Fruit fly (Drosophila melanogaster) whole organism, embryonic: ENCODE measurements around the gene ATPsynG.
A peak's percentile ranks its signal among the peaks of the same experiment; 100 is the strongest.

Source experiments
- Awh ChIP-seq: fragments of 200-800 bp; sonication (Bioruptor generic); IDR thresholded peaks from 2 replicates; pipeline ENCODE4, ENCODE4 v1.3.6; 2022; ENCODE audit warnings: missing biosample characterization, missing genetic modification characterization
- C15 ChIP-seq: fragments of 200-800 bp; sonication (Bioruptor generic); IDR thresholded peaks from 3 replicates; pipeline ENCODE4 v1.3.6; 2022; ENCODE audit warnings: missing biosample characterization, missing genetic modification characterization
- CG12744 ChIP-seq: fragments of 200-800 bp; sonication (Bioruptor generic); optimal IDR thresholded peaks from 2 replicates; lab custom pipeline; 2016; ENCODE audit warnings: missing biosample characterization, missing genetic modification characterization
- CG15514 ChIP-seq: fragments of 200-800 bp; sonication (Bioruptor generic); optimal IDR thresholded peaks from 3 replicates; lab custom pipeline; 2017; ENCODE audit warnings: missing biosample characterization, missing genetic modification characterization, mild to moderate bottlenecking, moderate library complexity, missing genetic modification reagents
- CG15601 ChIP-seq: fragments of 200-800 bp; sonication (Bioruptor generic); optimal IDR thresholded peaks from 3 replicates; lab custom pipeline; 2019; ENCODE audit warnings: missing biosample characterization, mild to moderate bottlenecking, missing genetic modification characterization, moderate library complexity
- CG2116 ChIP-seq: fragments of 200-800 bp; sonication (Bioruptor generic); optimal IDR thresholded peaks from 3 replicates; lab custom pipeline; 2018; ENCODE audit warnings: missing biosample characterization, mild to moderate bottlenecking, missing genetic modification characterization
- CG32767 ChIP-seq: fragments of 200-800 bp; sonication (Bioruptor generic); IDR thresholded peaks from 2 replicates; pipeline ENCODE4 v1.3.6; 2022; ENCODE audit warnings: missing biosample characterization, missing genetic modification characterization
- CG3847 ChIP-seq: fragments of 200-800 bp; sonication (Bioruptor generic); IDR thresholded peaks from 2 replicates; pipeline ENCODE4 v1.3.6; 2022; ENCODE audit warnings: missing biosample characterization, missing genetic modification characterization
- CG42726 ChIP-seq: fragments of 200-800 bp; sonication (Bioruptor generic); IDR thresholded peaks from 2 replicates; pipeline ENCODE4 v1.3.6; 2022; ENCODE audit warnings: missing biosample characterization, missing genetic modification characterization; ENCODE audit not compliant: partially characterized antibody
- CG4617 ChIP-seq: fragments of 200-800 bp; sonication (Bioruptor generic); optimal IDR thresholded peaks from 3 replicates; lab custom pipeline; 2016; ENCODE audit warnings: missing biosample characterization, missing genetic modification characterization, borderline replicate concordance
- CG6813 ChIP-seq: fragments of 200-800 bp; sonication (Bioruptor generic); optimal IDR thresholded peaks from 2 replicates; lab custom pipeline; 2017; ENCODE audit warnings: missing biosample characterization, missing genetic modification characterization, mild to moderate bottlenecking, moderate library complexity, missing genetic modification reagents
- CG7963 ChIP-seq: fragments of 200-800 bp; sonication (Bioruptor generic); IDR thresholded peaks from 3 replicates; pipeline ENCODE4 v1.3.6; 2022; ENCODE audit warnings: missing biosample characterization, missing genetic modification characterization; ENCODE audit not compliant: partially characterized antibody
- CHES-1-like ChIP-seq: fragments of 200-800 bp; sonication (Bioruptor generic); optimal IDR thresholded peaks from 2 replicates; lab custom pipeline; 2016; ENCODE audit warnings: missing biosample characterization, missing genetic modification characterization
- CrebB ChIP-seq: fragments of 200-800 bp; sonication (Bioruptor generic); optimal IDR thresholded peaks from 3 replicates; lab custom pipeline; 2018; ENCODE audit warnings: missing biosample characterization, mild to moderate bottlenecking, missing genetic modification characterization
- Dip3 ChIP-seq: fragments of 200-800 bp; sonication (Bioruptor generic); optimal IDR thresholded peaks from 3 replicates; lab custom pipeline; 2016; ENCODE audit warnings: missing biosample characterization, missing genetic modification characterization
- Dp ChIP-seq: fragments of 200-800 bp; sonication (Bioruptor generic); optimal IDR thresholded peaks from 2 replicates; lab custom pipeline; 2018; ENCODE audit warnings: missing biosample characterization, mild to moderate bottlenecking, missing genetic modification characterization, moderate library complexity
- E2f2 ChIP-seq: fragments of 200-800 bp; sonication (Bioruptor generic); IDR thresholded peaks from 2 replicates; pipeline ENCODE4 v1.3.6; 2022; ENCODE audit warnings: missing biosample characterization, missing genetic modification characterization
- Ets65A ChIP-seq: fragments of 200-800 bp; sonication (Bioruptor generic); peaks from one replicate; lab custom pipeline; 2016; ENCODE audit warnings: missing biosample characterization, missing genetic modification characterization
- Ets97D ChIP-seq: fragments of 200-800 bp; sonication (Bioruptor generic); optimal IDR thresholded peaks from 3 replicates; lab custom pipeline; 2016; ENCODE audit warnings: missing biosample characterization, missing genetic modification characterization
- Fer3 ChIP-seq: fragments of 200-800 bp; sonication (Bioruptor generic); optimal IDR thresholded peaks from 2 replicates; lab custom pipeline; 2018; ENCODE audit warnings: missing biosample characterization, mild to moderate bottlenecking, missing genetic modification characterization, moderate library complexity
- Gug ChIP-seq: fragments of 200-800 bp; sonication (Bioruptor generic); IDR thresholded peaks from 4 replicates; pipeline ENCODE4 v1.3.6; 2022; ENCODE audit warnings: missing biosample characterization, missing genetic modification characterization
- Hsf ChIP-seq: fragments of 200-800 bp; sonication (Bioruptor generic); optimal IDR thresholded peaks from 3 replicates; lab custom pipeline; 2016; ENCODE audit warnings: missing biosample characterization, missing genetic modification characterization
- MBD-R2 ChIP-seq: fragments of 200-800 bp; sonication (Bioruptor generic); IDR thresholded peaks from 2 replicates; pipeline ENCODE4 v1.3.6; 2022; ENCODE audit warnings: missing biosample characterization, missing genetic modification characterization
- Myb ChIP-seq: fragments of 200-800 bp; sonication (Bioruptor generic); optimal IDR thresholded peaks from 2 replicates; lab custom pipeline; 2016; ENCODE audit warnings: missing biosample characterization, missing genetic modification characterization
- Pdp1 ChIP-seq, 2 experiments: fragments of 200-800 bp; sonication (Bioruptor generic); optimal IDR thresholded peaks; 3 replicates each; lab custom pipeline; 2016; ENCODE audit warnings: missing biosample characterization in 2 of 2, missing genetic modification characterization in 2 of 2, mild to moderate bottlenecking in 1 of 2, moderate library complexity in 1 of 2
- Side ChIP-seq: fragments of 200-800 bp; sonication (Bioruptor generic); optimal IDR thresholded peaks from 2 replicates; lab custom pipeline; 2016; ENCODE audit warnings: missing biosample characterization, missing genetic modification characterization
- Trl ChIP-seq, 3 experiments: fragments of >200 bp in 2 of 3; fragments of 200-800 bp in 1 of 3; sonication (Bioruptor generic) in 1 of 3; optimal IDR thresholded peaks; 2 replicates in 1 of 3; 3 replicates in 2 of 3; lab custom pipeline; 2016 to 2017; ENCODE audit warnings: missing biosample characterization in 1 of 3, missing genetic modification characterization in 1 of 3
- ap ChIP-seq: fragments of 200-800 bp; sonication (Bioruptor generic); IDR thresholded peaks from 2 replicates; pipeline ENCODE4 v1.3.6; 2022; ENCODE audit warnings: missing biosample characterization, missing genetic modification characterization
- ash1 ChIP-seq: fragments of 200-800 bp; sonication (Bioruptor generic); optimal IDR thresholded peaks from 2 replicates; lab custom pipeline; 2018; ENCODE audit warnings: missing biosample characterization, mild to moderate bottlenecking, missing genetic modification characterization
- bsh ChIP-seq, 2 experiments: fragments of 200-800 bp; sonication (Bioruptor generic); optimal IDR thresholded peaks; 2 replicates each; lab custom pipeline; 2017 to 2018; ENCODE audit warnings: mild to moderate bottlenecking in 2 of 2, missing biosample characterization in 2 of 2, missing genetic modification characterization in 2 of 2, moderate library complexity in 1 of 2
- croc ChIP-seq: fragments of 200-800 bp; sonication (Bioruptor generic); conservative IDR thresholded peaks from 3 replicates; pipeline ENCODE4 v1.3.6; 2022; ENCODE audit warnings: missing biosample characterization, missing genetic modification characterization
- eve ChIP-seq, 2 experiments: fragments of >200 bp; optimal IDR thresholded peaks; 2 replicates each; lab custom pipeline; 2017; ENCODE audit warnings: missing biosample characterization in 2 of 2, missing genetic modification characterization in 2 of 2
- ftz-f1 ChIP-seq: fragments of 200-800 bp; sonication (Bioruptor generic); optimal IDR thresholded peaks from 2 replicates; lab custom pipeline; 2016; ENCODE audit warnings: missing biosample characterization, missing genetic modification characterization
- kah ChIP-seq: fragments of 200-800 bp; sonication (Bioruptor generic); optimal IDR thresholded peaks from 2 replicates; lab custom pipeline; 2018; ENCODE audit warnings: missing biosample characterization, mild to moderate bottlenecking, missing genetic modification characterization
- knrl ChIP-seq: fragments of 200-800 bp; sonication (Bioruptor generic); IDR thresholded peaks from 3 replicates; pipeline ENCODE4 v1.3.6; 2022; ENCODE audit warnings: missing biosample characterization, missing genetic modification characterization; ENCODE audit not compliant: partially characterized antibody
- row ChIP-seq: fragments of 200-800 bp; sonication (Bioruptor generic); IDR thresholded peaks from 3 replicates; pipeline ENCODE4 v1.3.6; 2022; ENCODE audit warnings: missing biosample characterization, missing genetic modification characterization
- sens ChIP-seq: fragments of 200-800 bp; sonication (Bioruptor generic); peaks from one replicate; lab custom pipeline; 2016; ENCODE audit warnings: missing biosample characterization, missing genetic modification characterization
- sna ChIP-seq: fragments of 200-800 bp; sonication (Bioruptor generic); IDR thresholded peaks from 2 replicates; pipeline ENCODE4 v1.3.6; 2022; ENCODE audit warnings: missing biosample characterization, missing genetic modification characterization; ENCODE audit not compliant: partially characterized antibody
- sob ChIP-seq: fragments of 200-800 bp; sonication (Bioruptor generic); IDR thresholded peaks from 2 replicates; pipeline ENCODE4 v1.3.6; 2022; ENCODE audit warnings: missing biosample characterization, missing genetic modification characterization
- tna ChIP-seq: fragments of 200-800 bp; sonication (Bioruptor generic); IDR thresholded peaks from 2 replicates; pipeline ENCODE4 v1.3.6; 2022; ENCODE audit warnings: missing biosample characterization, missing genetic modification characterization; ENCODE audit not compliant: partially characterized antibody
- vnd ChIP-seq: fragments of 200-800 bp; sonication (Bioruptor generic); IDR thresholded peaks from 3 replicates; pipeline ENCODE4 v1.3.6; 2022; ENCODE audit warnings: missing biosample characterization, missing genetic modification characterization; ENCODE audit not compliant: partially characterized antibody
- zfh2 ChIP-seq: fragments of 200-800 bp; sonication (Bioruptor generic); optimal IDR thresholded peaks from 2 replicates; lab custom pipeline; 2016; ENCODE audit warnings: missing biosample characterization, missing genetic modification characterization

Gene ATPsynG

dm6 chr2L:10989162-10989561 lies 13.0 kb upstream of the ATPsynG start, which contains the start of gene TTLL4A (continued):
- TF ChIP-seq Hsf = peak; percentile 21
- peak; percentile 52; the same call in 2 of the 4 replicates for TF ChIP-seq Gug (GFP tag; lab: Robert Waterston, UW)
- peak; percentile 97 for TF ChIP-seq sna (GFP tag; lab: Robert Waterston, UW)
- TF ChIP-seq CHES-1-like (GFP tag; lab: Kevin White, UChicago) = peak; percentile 12
- TF ChIP-seq zfh2 = peak; percentile 46
- TF ChIP-seq Ets97D = peak; percentile 86
- TF ChIP-seq CG4617 = peak; percentile 79
- TF ChIP-seq croc (GFP tag; lab: Robert Waterston, UW) = no peak
- peak; percentile 97 for TF ChIP-seq CG7963 (GFP tag; lab: Robert Waterston, UW)
- peak; percentile 97 for TF ChIP-seq vnd
- peak; percentile 98 for TF ChIP-seq knrl (GFP tag; lab: Robert Waterston, UW)
- TF ChIP-seq CG12744 (GFP tag; lab: Kevin White, UChicago) = no peak
- TF ChIP-seq bsh (GFP tag; optimal IDR thresholded peaks at IDR 0.05; lab: Kevin White, UChicago) = no peak
- TF ChIP-seq Fer3 (tag; lab: Kevin White, UChicago) = no peak
- peak; percentile 99 for TF ChIP-seq CG42726 (GFP tag; lab: Robert Waterston, UW)
- peak; percentile 67 for TF ChIP-seq E2f2
- peak; percentile 85 for TF ChIP-seq Myb (GFP tag; lab: Kevin White, UChicago)
- TF ChIP-seq MBD-R2 (GFP tag; lab: Robert Waterston, UW) = peak; percentile 86
- TF ChIP-seq Dip3 (GFP tag; lab: Kevin White, UChicago) = peak; percentile 81
- TF ChIP-seq tna (GFP tag; lab: Robert Waterston, UW) = peak; percentile 96
- TF ChIP-seq ftz-f1 = peak; percentile 76
- peak; percentile 40 for TF ChIP-seq CG3847 (GFP tag; lab: Robert Waterston, UW)
- TF ChIP-seq CG6813 (GFP tag; lab: Kevin White, UChicago) = no peak
- TF ChIP-seq Dp (GFP tag; lab: Kevin White, UChicago) = peak; percentile 50
- TF ChIP-seq Pdp1 (GFP tag; optimal IDR thresholded peaks at IDR 0.05; lab: Kevin White, UChicago) = peak in 1 of 2 experiments; percentile 9
- TF ChIP-seq sob = no peak; the same call in 1 of the 2 replicates
- TF ChIP-seq kah (GFP tag; lab: Kevin White, UChicago) = peak; percentile 48
- TF ChIP-seq CG2116 = peak; percentile 71
- TF ChIP-seq ap (GFP tag; lab: Robert Waterston, UW) = no peak
- no peak for TF ChIP-seq Trl (optimal IDR thresholded peaks at IDR 0.05; lab: Kevin White, UChicago)
- TF ChIP-seq Trl (GFP tag; optimal IDR thresholded peaks at IDR 0.05; lab: Kevin White, UChicago) = peak; percentile 39
- peak; percentile 86; the same call in 2 of the 3 replicates for TF ChIP-seq row (GFP tag; lab: Robert Waterston, UW)
- no peak for TF ChIP-seq eve (GFP tag; optimal IDR thresholded peaks at IDR 0.05; lab: Kevin White, UChicago)
- peak; percentile 23 for TF ChIP-seq Side (GFP tag; lab: Kevin White, UChicago)
- TF ChIP-seq, all 482 proteins: peak for 97

dm6 chr2L:10988026-10988425 lies 11.8 kb upstream of the ATPsynG start:
- TF ChIP-seq sens (GFP tag; lab: Kevin White, UChicago) (peak; percentile 29), Awh (GFP tag; lab: Robert Waterston, UW) (no peak), CrebB (tag; lab: Kevin White, UChicago) (no peak), Ets65A (GFP tag; lab: Kevin White, UChicago) (peak; percentile 43), C15 (GFP tag; lab: Robert Waterston, UW) (no peak), ash1 (GFP tag; lab: Kevin White, UChicago) (no peak), CG15514 (GFP tag; lab: Kevin White, UChicago) (peak; percentile 83), CG15601 (no peak), Dp (GFP tag; lab: Kevin White, UChicago) (peak; percentile 31), CG32767 (GFP tag; lab: Robert Waterston, UW) (peak; percentile 78), E2f2 (peak; percentile 65)
